Worm (Caenorhabditis elegans) whole organism, L1 larva: ENCODE data around the gene gos-28.

Experiments
- C16A3.4 ChIP-seq: fragments of 150-350 bp; optimal IDR thresholded peaks from 2 replicates; lab custom pipeline; 2014; ENCODE audit warnings: missing biosample characterization, missing genetic modification characterization
- C34B4.2 ChIP-seq: sonication (generic microtip); optimal IDR thresholded peaks from 2 replicates; lab custom pipeline; 2017; ENCODE audit warnings: mild to moderate bottlenecking, missing genetic modification characterization, missing compliant biosample characterization
- F16B12.6 ChIP-seq: fragments of 150-350 bp; optimal IDR thresholded peaks from 2 replicates; lab custom pipeline; 2014; ENCODE audit warnings: missing biosample characterization, missing genetic modification characterization
- ama-1 ChIP-seq: fragments of 150-350 bp; optimal IDR thresholded peaks from 2 replicates; lab custom pipeline; 2014
- blmp-1 ChIP-seq: fragments of 150-350 bp; optimal IDR thresholded peaks from 2 replicates; lab custom pipeline; 2014; ENCODE audit warnings: missing biosample characterization, missing genetic modification characterization
- ceh-8 ChIP-seq: fragments of 200-800 bp; sonication (Bioruptor generic); optimal IDR thresholded peaks from 2 replicates; lab custom pipeline; 2018; ENCODE audit warnings: mild to moderate bottlenecking, missing genetic modification characterization, moderate library complexity, missing compliant biosample characterization
- dpl-1 ChIP-seq, 3 experiments: fragments of 150-350 bp in 2 of 3; sonication (generic microtip) in 1 of 3; optimal IDR thresholded peaks; 2 replicates each; lab custom pipeline; 2014 to 2017; ENCODE audit warnings: missing biosample characterization in 3 of 3, missing genetic modification characterization in 3 of 3, missing genetic modification reagents in 3 of 3
- efl-3 ChIP-seq: fragments of 200-800 bp; sonication (Bioruptor generic); optimal IDR thresholded peaks from 2 replicates; lab custom pipeline; 2018; ENCODE audit warnings: mild to moderate bottlenecking, missing genetic modification characterization, missing compliant biosample characterization
- elt-2 ChIP-seq: sonication (generic microtip); optimal IDR thresholded peaks from 2 replicates; lab custom pipeline; 2016; ENCODE audit warnings: missing genetic modification characterization, mild to moderate bottlenecking, inconsistent platforms, missing compliant biosample characterization, missing genetic modification reagents
- elt-3 ChIP-seq, 6 experiments: fragments of 150-350 bp in 1 of 6; sonication (generic microtip); optimal IDR thresholded peaks; 2 replicates each; lab custom pipeline; 2017 to 2018; ENCODE audit warnings: missing biosample characterization in 6 of 6, missing genetic modification characterization in 6 of 6, inconsistent platforms in 1 of 6
- fkh-4 ChIP-seq: sonication (generic microtip); optimal IDR thresholded peaks from 2 replicates; lab custom pipeline; 2016; ENCODE audit warnings: missing compliant biosample characterization, missing genetic modification characterization, borderline replicate concordance
- fkh-8 ChIP-seq: sonication (generic microtip); optimal IDR thresholded peaks from 2 replicates; lab custom pipeline; 2016; ENCODE audit warnings: mild to moderate bottlenecking, missing genetic modification characterization, missing compliant biosample characterization
- grh-1 ChIP-seq: fragments of 200-800 bp; sonication (Bioruptor generic); IDR thresholded peaks from 2 replicates; pipeline ENCODE4 v1.3.6; 2022; ENCODE audit warnings: missing genetic modification reagents, missing genetic modification characterization, missing compliant biosample characterization
- isw-1 ChIP-seq: fragments of 200-800 bp; sonication (Bioruptor generic); IDR thresholded peaks from 2 replicates; pipeline ENCODE4 v1.3.6; 2022; ENCODE audit warnings: missing genetic modification characterization, missing compliant biosample characterization
- lin-14 ChIP-seq: fragments of 200-800 bp; sonication (Bioruptor generic); optimal IDR thresholded peaks from 2 replicates; lab custom pipeline; 2018; ENCODE audit warnings: mild to moderate bottlenecking, missing genetic modification characterization, moderate library complexity, missing compliant biosample characterization
- lin-35 ChIP-seq, 2 experiments: fragments of 150-350 bp; optimal IDR thresholded peaks; 2 replicates each; lab custom pipeline; 2014; ENCODE audit warnings: missing biosample characterization in 2 of 2, missing genetic modification characterization in 2 of 2, missing genetic modification reagents in 2 of 2
- mdl-1 ChIP-seq, 2 experiments: fragments of 150-350 bp; optimal IDR thresholded peaks; 2 replicates each; lab custom pipeline; 2014 to 2017; ENCODE audit warnings: missing biosample characterization in 2 of 2, missing genetic modification characterization in 2 of 2, inconsistent platforms in 1 of 2
- mef-2 ChIP-seq: fragments of 150-350 bp; optimal IDR thresholded peaks from 2 replicates; lab custom pipeline; 2014; ENCODE audit warnings: missing biosample characterization, missing genetic modification characterization
- nhr-12 ChIP-seq: sonication (generic microtip); optimal IDR thresholded peaks from 2 replicates; lab custom pipeline; 2017; ENCODE audit warnings: missing biosample characterization, missing genetic modification characterization
- nhr-19 ChIP-seq: fragments of 200-800 bp; sonication (Bioruptor generic); conservative IDR thresholded peaks from 2 replicates; pipeline ENCODE4 v1.3.6; 2022; ENCODE audit warnings: missing genetic modification characterization, missing compliant biosample characterization
- nhr-20 ChIP-seq: sonication (generic microtip); optimal IDR thresholded peaks from 2 replicates; lab custom pipeline; 2016; ENCODE audit warnings: mild to moderate bottlenecking, missing genetic modification characterization, missing compliant biosample characterization
- nhr-47 ChIP-seq: sonication (generic microtip); optimal IDR thresholded peaks from 2 replicates; lab custom pipeline; 2016; ENCODE audit warnings: mild to moderate bottlenecking, missing genetic modification characterization, moderate library complexity, missing compliant biosample characterization
- nhr-71 ChIP-seq: sonication (generic microtip); optimal IDR thresholded peaks from 2 replicates; lab custom pipeline; 2016; ENCODE audit warnings: mild to moderate bottlenecking, missing genetic modification characterization, moderate library complexity, missing compliant biosample characterization
- nhr-76 ChIP-seq: sonication (generic microtip); optimal IDR thresholded peaks from 2 replicates; lab custom pipeline; 2017; ENCODE audit warnings: missing biosample characterization, missing genetic modification characterization
- nhr-77 ChIP-seq: fragments of 150-350 bp; optimal IDR thresholded peaks from 2 replicates; lab custom pipeline; 2014; ENCODE audit warnings: missing biosample characterization, missing genetic modification characterization
- nhr-85 ChIP-seq: sonication (generic microtip); peaks from one replicate; lab custom pipeline; 2016; ENCODE audit warnings: missing genetic modification characterization, inconsistent platforms, missing compliant biosample characterization
- nhr-90 ChIP-seq: sonication (generic microtip); optimal IDR thresholded peaks from 2 replicates; lab custom pipeline; 2016; ENCODE audit warnings: mild to moderate bottlenecking, missing genetic modification characterization, missing compliant biosample characterization; ENCODE audit not compliant: poor library complexity
- pag-3 ChIP-seq: sonication (generic microtip); optimal IDR thresholded peaks from 2 replicates; lab custom pipeline; 2017; ENCODE audit warnings: missing genetic modification characterization, mild to moderate bottlenecking, missing compliant biosample characterization, antibody characterized with exemption, borderline replicate concordance; ENCODE audit not compliant: insufficient read depth
- pax-3 ChIP-seq: fragments of 200-800 bp; sonication (Bioruptor generic); optimal IDR thresholded peaks from 2 replicates; lab custom pipeline; 2018; ENCODE audit warnings: mild to moderate bottlenecking, missing genetic modification characterization, moderate library complexity, missing compliant biosample characterization
- pqm-1 ChIP-seq: sonication (generic microtip); optimal IDR thresholded peaks from 3 replicates; lab custom pipeline; 2017; ENCODE audit warnings: missing biosample characterization, missing genetic modification characterization
- skn-1 ChIP-seq: fragments of 150-350 bp; optimal IDR thresholded peaks from 2 replicates; lab custom pipeline; 2014; ENCODE audit warnings: missing biosample characterization, missing genetic modification characterization
- snu-23 ChIP-seq: sonication (generic microtip); optimal IDR thresholded peaks from 2 replicates; lab custom pipeline; 2016; ENCODE audit warnings: missing genetic modification characterization, missing compliant biosample characterization
- swsn-7 ChIP-seq: sonication (generic microtip); optimal IDR thresholded peaks from 2 replicates; lab custom pipeline; 2016; ENCODE audit warnings: missing genetic modification characterization, missing compliant biosample characterization
- tbx-2 ChIP-seq: sonication (generic microtip); optimal IDR thresholded peaks from 2 replicates; lab custom pipeline; 2016; ENCODE audit warnings: missing genetic modification characterization, missing compliant biosample characterization
- unc-30 ChIP-seq: sonication (generic microtip); optimal IDR thresholded peaks from 2 replicates; lab custom pipeline; 2017; ENCODE audit warnings: missing biosample characterization, missing genetic modification characterization
- unc-86 ChIP-seq: sonication (generic microtip); optimal IDR thresholded peaks from 2 replicates; lab custom pipeline; 2016; ENCODE audit warnings: missing genetic modification characterization, missing compliant biosample characterization
- vab-15 ChIP-seq: sonication (generic microtip); optimal IDR thresholded peaks from 2 replicates; lab custom pipeline; 2017; ENCODE audit warnings: missing genotype, mild to moderate bottlenecking, missing genetic modification characterization, missing compliant biosample characterization
- xbp-1 ChIP-seq: sonication (generic microtip); optimal IDR thresholded peaks from 2 replicates; lab custom pipeline; 2016; ENCODE audit warnings: missing genetic modification characterization, missing compliant biosample characterization
- ztf-11 ChIP-seq, 2 experiments: sonication (generic microtip); optimal IDR thresholded peaks; 2 replicates each; lab custom pipeline; 2016 to 2017; ENCODE audit warnings: missing genetic modification characterization in 2 of 2, missing biosample characterization in 1 of 2, missing compliant biosample characterization in 1 of 2

The gos-28 gene

DNA sequence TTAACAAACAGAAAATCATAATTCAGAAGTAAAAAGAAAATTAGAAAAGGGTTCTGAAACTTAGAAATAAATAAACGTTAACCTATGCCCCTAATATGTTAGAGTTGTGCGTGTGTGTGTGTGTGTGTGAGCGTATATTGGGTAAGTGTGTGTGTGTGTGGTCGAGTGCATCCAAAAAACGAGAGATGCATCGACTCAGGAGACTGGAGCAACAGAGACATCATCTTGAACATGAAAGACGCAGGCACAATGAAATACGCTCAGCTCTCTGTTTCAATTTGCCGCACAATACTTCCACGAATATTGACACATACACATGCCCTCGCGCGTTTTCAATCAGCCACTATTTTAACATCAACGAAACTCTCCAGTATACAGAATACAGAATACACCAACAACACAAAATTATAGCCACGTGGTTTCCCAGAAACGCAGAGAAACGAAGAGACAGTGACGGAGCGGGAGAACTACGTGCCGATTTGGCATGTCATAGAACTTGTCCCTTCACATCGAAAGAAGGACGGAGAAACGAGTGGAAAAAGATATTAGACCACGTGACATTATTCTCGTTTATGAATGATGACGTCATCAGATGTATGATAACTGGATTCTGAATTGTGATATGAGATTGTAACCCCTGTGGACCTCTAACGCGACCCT, 27.3 kb upstream of the gos-28 start (continued):
- TF ChIP-seq tbx-2 (tag; lab: Kevin White, UChicago) (peak; percentile 79), efl-3 (GFP tag; lab: Kevin White, UChicago) (no peak), swsn-7 (peak; percentile 68), lin-14 (peak; percentile 90), mef-2 (no peak), nhr-12 (tag; lab: Kevin White, UChicago) (no peak), ceh-8 (GFP tag; lab: Kevin White, UChicago) (peak; percentile 18), F16B12.6 (peak; percentile 27), nhr-47 (tag; lab: Kevin White, UChicago) (peak; percentile 79), fkh-4 (tag; lab: Kevin White, UChicago) (no peak), ztf-11 (tag; optimal IDR thresholded peaks at IDR 0.05; lab: Kevin White, UChicago) (no peak), skn-1 (peak; percentile 46), nhr-77 (tag; lab: Kevin White, UChicago) (peak; percentile 4), isw-1 (no peak), nhr-19 (GFP tag; lab: Robert Waterston, UW) (peak; percentile 73), elt-3 (tag; optimal IDR thresholded peaks at IDR 0.05; lab: Kevin White, UChicago) (peak in 5 of 6 experiments; percentile 14 to 91 (median 53))
- TF ChIP-seq, all 84 proteins: peak for 40

DNA sequence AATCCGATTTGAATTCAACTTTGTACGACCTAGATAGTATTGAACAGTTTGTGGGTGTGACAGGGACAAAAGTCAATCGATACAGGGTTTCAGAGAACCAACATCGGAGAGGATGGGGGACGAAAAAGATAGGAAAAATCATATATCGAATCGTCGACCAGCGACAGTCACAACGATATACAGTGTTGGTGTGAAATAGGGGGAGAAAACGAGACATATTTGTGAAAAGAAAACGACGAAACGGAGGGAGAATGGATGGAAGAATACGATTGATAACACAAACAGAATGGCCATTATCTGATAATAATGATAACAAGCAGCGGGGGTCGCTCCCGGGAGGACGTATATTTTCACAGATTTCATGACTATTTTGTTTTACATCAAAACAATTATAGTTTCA, 26.5 kb upstream of the gos-28 start:
- TF ChIP-seq elt-2 (peak; percentile 63), lin-14 (peak; percentile 53), snu-23 (peak; percentile 48), nhr-76 (no peak), tbx-2 (tag; lab: Kevin White, UChicago) (peak; percentile 1), nhr-85 (tag; lab: Kevin White, UChicago) (no peak), pax-3 (tag; lab: Kevin White, UChicago) (peak; percentile 15), elt-3 (tag; optimal IDR thresholded peaks at IDR 0.05; lab: Kevin White, UChicago) (peak in 4 of 6 experiments; percentile 67 to 94 (median 78)), dpl-1 (GFP tag; optimal IDR thresholded peaks at IDR 0.05; lab: Kevin White, UChicago) (peak in 1 of 3 experiments; percentile 15), lin-35 (GFP tag; optimal IDR thresholded peaks at IDR 0.05; lab: Kevin White, UChicago) (peak in 1 of 2 experiments; percentile 58), blmp-1 (tag; lab: Kevin White, UChicago) (peak; percentile 85), nhr-71 (tag; lab: Kevin White, UChicago) (peak; percentile 52), pag-3 (tag; lab: Kevin White, UChicago) (no peak), C34B4.2 (tag; lab: Kevin White, UChicago) (no peak), nhr-90 (tag; lab: Kevin White, UChicago) (peak; percentile 39), swsn-7 (no peak), fkh-8 (tag; lab: Kevin White, UChicago) (no peak), vab-15 (peak; percentile 73), xbp-1 (no peak), mdl-1 (tag; optimal IDR thresholded peaks at IDR 0.05; lab: Kevin White, UChicago) (peak in 1 of 2 experiments; percentile 37), unc-30 (tag; lab: Kevin White, UChicago) (no peak), pqm-1 (tag; lab: Kevin White, UChicago) (peak; percentile 60), nhr-20 (tag; lab: Kevin White, UChicago) (peak; percentile 47), nhr-77 (tag; lab: Kevin White, UChicago) (no peak), ama-1 (peak; percentile 61), C16A3.4 (peak; percentile 12), unc-86 (tag; lab: Kevin White, UChicago) (no peak), nhr-19 (GFP tag; lab: Robert Waterston, UW) (peak; percentile 27; the same call in 1 of the 2 replicates), grh-1 (GFP tag; lab: Robert Waterston, UW) (0 out of 2 replicates have a peak, but pooled peaks have one; percentile 9)
- TF ChIP-seq, all 84 proteins: peak for 19
